Fruit fly (Drosophila melanogaster): ENCODE data around the gene CG31091.

CG31091 gene

DNA sequence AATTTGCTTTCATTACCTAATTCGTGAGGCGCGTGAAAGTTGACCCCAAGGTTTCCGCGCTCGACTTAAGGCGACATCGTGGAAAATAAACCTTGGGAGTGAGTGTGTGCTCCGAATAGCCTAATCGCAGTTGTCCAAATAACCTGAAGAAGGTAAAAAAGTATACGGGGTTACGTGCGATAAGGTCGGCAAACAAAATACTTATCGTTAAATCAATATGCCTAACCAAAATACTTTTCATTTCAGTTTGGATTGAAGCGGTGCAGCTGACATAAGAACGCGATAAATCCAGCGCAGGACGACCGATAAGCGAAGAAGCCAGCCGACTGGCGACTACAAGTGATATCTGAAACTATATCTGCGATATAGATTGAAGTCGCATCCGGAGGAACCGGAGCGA is 14.6 kb upstream of the CG31091 start (continued):
- TF ChIP-seq hkb (optimal IDR thresholded peaks at IDR 0.05) (no peak), hkb (GFP tag; IDR thresholded peaks at IDR 0.05) (peak; percentile 39; the same call in 1 of the 2 replicates), sr (GFP tag; IDR thresholded peaks at IDR 0.05) (no peak), org-1 (GFP tag; optimal IDR thresholded peaks at IDR 0.05) (peak; percentile 30), gfzf (GFP tag; optimal IDR thresholded peaks at IDR 0.05) (no peak), kni (GFP tag; optimal IDR thresholded peaks at IDR 0.05) (peak; percentile 90), CG15011 (GFP tag; optimal IDR thresholded peaks at IDR 0.05) (peak; percentile 16), Dbx (GFP tag; IDR thresholded peaks at IDR 0.05) (no peak), MBD-R2 (GFP tag; IDR thresholded peaks at IDR 0.05) (no peak), CG31388 (GFP tag; optimal IDR thresholded peaks at IDR 0.05) (no peak), tna (GFP tag; IDR thresholded peaks at IDR 0.05; ENCODE audit: partially characterized antibody) (no peak), CG12299 (tag; optimal IDR thresholded peaks at IDR 0.05) (no peak), CG10979 (tag; optimal IDR thresholded peaks at IDR 0.05) (no peak), en (GFP tag; optimal IDR thresholded peaks at IDR 0.05) (no peak), Camta (GFP tag; optimal IDR thresholded peaks at IDR 0.05) (peak; percentile 18), CG17568 (GFP tag; optimal IDR thresholded peaks at IDR 0.05) (peak; percentile 74), toy (GFP tag; IDR thresholded peaks at IDR 0.05) (no peak), ac (GFP tag; optimal IDR thresholded peaks at IDR 0.05) (peak; percentile 68), CG13894 (tag; optimal IDR thresholded peaks at IDR 0.05) (no peak), pb (GFP tag; optimal IDR thresholded peaks at IDR 0.05) (no peak), CG8089 (GFP tag; optimal IDR thresholded peaks at IDR 0.05) (peak; percentile 49), sens-2 (GFP tag; IDR thresholded peaks at IDR 0.05) (peak; percentile 77), CG7987 (GFP tag; optimal IDR thresholded peaks at IDR 0.05) (peak; percentile 56), wor (GFP tag; IDR thresholded peaks at IDR 0.05) (no peak), tap (tag; optimal IDR thresholded peaks at IDR 0.05) (no peak), Xbp1 (GFP tag; optimal IDR thresholded peaks at IDR 0.05) (no peak), ro (GFP tag; IDR thresholded peaks at IDR 0.05) (no peak), CG5953 (GFP tag; IDR thresholded peaks at IDR 0.05) (0 out of 2 replicates have a peak, but pooled peaks have one; percentile 40), Hr51 (GFP tag; optimal IDR thresholded peaks at IDR 0.05) (peak in 1 of 2 experiments; percentile 35), Lpt (GFP tag; optimal IDR thresholded peaks at IDR 0.05) (no peak), vvl (GFP tag; IDR thresholded peaks at IDR 0.05) (no peak; the same call in 1 of the 2 replicates), CG15269 (tag; optimal IDR thresholded peaks at IDR 0.05) (no peak), CG7271 (tag; optimal IDR thresholded peaks at IDR 0.05) (no peak), nerfin-2 (GFP tag; IDR thresholded peaks at IDR 0.05; ENCODE audit: partially characterized antibody) (no peak), br (optimal IDR thresholded peaks at IDR 0.05) (no peak), CG5180 (GFP tag; optimal IDR thresholded peaks at IDR 0.05) (no peak), CG4854 (GFP tag; optimal IDR thresholded peaks at IDR 0.05) (no peak), GATAe (GFP tag; conservative IDR thresholded peaks at IDR 0.05) (no peak), ind (GFP tag; optimal IDR thresholded peaks at IDR 0.05) (no peak), pan (optimal IDR thresholded peaks at IDR 0.05) (no peak), pan (GFP tag; optimal IDR thresholded peaks at IDR 0.05 in 1 of 2, IDR thresholded peaks at IDR 0.05 in 1 of 2) (peak in 1 of 2 experiments; percentile 5), mld (GFP tag; IDR thresholded peaks at IDR 0.05; ENCODE audit: partially characterized antibody) (no peak), Atf3 (GFP tag; optimal IDR thresholded peaks at IDR 0.05) (no peak), Dp (GFP tag; optimal IDR thresholded peaks at IDR 0.05) (no peak), chinmo (GFP tag; IDR thresholded peaks at IDR 0.05; ENCODE audit: partially characterized antibody) (no peak), CG9215 (GFP tag; IDR thresholded peaks at IDR 0.05) (no peak), ssp (GFP tag; IDR thresholded peaks at IDR 0.05) (no peak), otp (GFP tag; IDR thresholded peaks at IDR 0.05) (peak; percentile 31; the same call in 1 of the 3 replicates), cato (GFP tag; optimal IDR thresholded peaks at IDR 0.05; ENCODE audit: borderline replicate concordance) (no peak), CG9932 (GFP tag; IDR thresholded peaks at IDR 0.05) (no peak), CG11723 (GFP tag; optimal IDR thresholded peaks at IDR 0.05) (peak; percentile 53), Hmx (GFP tag; optimal IDR thresholded peaks at IDR 0.05) (no peak)
